Fruit fly (Drosophila melanogaster) whole organism, embryonic: ENCODE measurements around the gene FBXO11.

Source experiments
- Awh ChIP-seq: fragments of 200-800 bp; sonication (Bioruptor generic); IDR thresholded peaks from 2 replicates; pipeline ENCODE4, ENCODE4 v1.3.6; 2022; ENCODE audit warnings: missing biosample characterization, missing genetic modification characterization
- B-H2 ChIP-seq: fragments of 200-800 bp; sonication (Bioruptor generic); optimal IDR thresholded peaks from 2 replicates; lab custom pipeline; 2018; ENCODE audit warnings: missing biosample characterization, mild to moderate bottlenecking, missing genetic modification characterization
- BtbVII ChIP-seq: fragments of 200-800 bp; sonication (Bioruptor generic); optimal IDR thresholded peaks from 3 replicates; lab custom pipeline; 2017; ENCODE audit warnings: missing biosample characterization, mild to moderate bottlenecking, missing genetic modification characterization
- CG10209 ChIP-seq: fragments of 200-800 bp; sonication (Bioruptor generic); optimal IDR thresholded peaks from 3 replicates; lab custom pipeline; 2017; ENCODE audit warnings: missing biosample characterization, mild to moderate bottlenecking, missing genetic modification characterization, missing genetic modification reagents
- CG10274 ChIP-seq: fragments of 200-800 bp; sonication (Bioruptor generic); optimal IDR thresholded peaks from 3 replicates; lab custom pipeline; 2017; ENCODE audit warnings: missing biosample characterization, mild to moderate bottlenecking, missing genetic modification characterization
- CG11695 ChIP-seq: fragments of 200-800 bp; sonication (Bioruptor generic); IDR thresholded peaks from 3 replicates; pipeline ENCODE4 v1.3.6; 2022; ENCODE audit warnings: missing biosample characterization, missing genetic modification characterization
- CG12219 ChIP-seq: fragments of 200-800 bp; sonication (Bioruptor generic); optimal IDR thresholded peaks from 3 replicates; lab custom pipeline; 2018; ENCODE audit warnings: missing biosample characterization, mild to moderate bottlenecking, missing genetic modification characterization
- CG12391 ChIP-seq: fragments of 200-800 bp; sonication (Bioruptor generic); optimal IDR thresholded peaks from 3 replicates; lab custom pipeline; 2018; ENCODE audit warnings: missing biosample characterization, mild to moderate bottlenecking, missing genetic modification characterization, moderate library complexity
- CG14710 ChIP-seq: fragments of 200-800 bp; sonication (Bioruptor generic); optimal IDR thresholded peaks from 3 replicates; lab custom pipeline; 2019; ENCODE audit warnings: missing biosample characterization, mild to moderate bottlenecking, missing genetic modification characterization, moderate library complexity
- CG15696 ChIP-seq: fragments of 200-800 bp; sonication (Bioruptor generic); optimal IDR thresholded peaks from 2 replicates; lab custom pipeline; 2019; ENCODE audit warnings: missing biosample characterization, mild to moderate bottlenecking, missing genetic modification characterization, moderate library complexity
- CG18262 ChIP-seq: fragments of 200-800 bp; optimal IDR thresholded peaks from 3 replicates; lab custom pipeline; 2019; ENCODE audit warnings: missing biosample characterization, mild to moderate bottlenecking, missing genetic modification characterization, moderate library complexity
- CG30020 ChIP-seq: fragments of 200-800 bp; optimal IDR thresholded peaks from 2 replicates; lab custom pipeline; 2019; ENCODE audit warnings: missing biosample characterization, mild to moderate bottlenecking, missing genetic modification characterization, moderate library complexity
- CG4820 ChIP-seq: fragments of 200-800 bp; sonication (Bioruptor generic); optimal IDR thresholded peaks from 3 replicates; lab custom pipeline; 2016; ENCODE audit warnings: missing biosample characterization, missing genetic modification characterization
- CG4854 ChIP-seq: fragments of 200-800 bp; sonication (Bioruptor generic); optimal IDR thresholded peaks from 2 replicates; lab custom pipeline; 2016; ENCODE audit warnings: missing biosample characterization, missing genetic modification characterization, inconsistent platforms
- CG6854 ChIP-seq: fragments of 200-800 bp; sonication (Bioruptor generic); optimal IDR thresholded peaks from 3 replicates; lab custom pipeline; 2017; ENCODE audit warnings: missing biosample characterization, mild to moderate bottlenecking, missing genetic modification characterization
- CG7357 ChIP-seq: fragments of 200-800 bp; sonication (Bioruptor generic); IDR thresholded peaks from 3 replicates; pipeline ENCODE4 v1.3.6; 2022; ENCODE audit warnings: missing biosample characterization, missing genetic modification characterization
- CG7556 ChIP-seq: fragments of 200-800 bp; sonication (Bioruptor generic); optimal IDR thresholded peaks from 2 replicates; lab custom pipeline; 2017; ENCODE audit warnings: missing biosample characterization, mild to moderate bottlenecking, missing genetic modification characterization
- CrebB ChIP-seq: fragments of 200-800 bp; sonication (Bioruptor generic); optimal IDR thresholded peaks from 3 replicates; lab custom pipeline; 2018; ENCODE audit warnings: missing biosample characterization, mild to moderate bottlenecking, missing genetic modification characterization
- E2f1 ChIP-seq: fragments of 200-800 bp; sonication (Bioruptor generic); IDR thresholded peaks from 2 replicates; pipeline ENCODE4 v1.3.6; 2022; ENCODE audit warnings: missing biosample characterization, missing genetic modification characterization
- E2f2 ChIP-seq: fragments of 200-800 bp; sonication (Bioruptor generic); IDR thresholded peaks from 2 replicates; pipeline ENCODE4 v1.3.6; 2022; ENCODE audit warnings: missing biosample characterization, missing genetic modification characterization
- Hr51 ChIP-seq, 2 experiments: fragments of 200-800 bp; sonication (Bioruptor generic); optimal IDR thresholded peaks; 2 replicates in 1 of 2; 3 replicates in 1 of 2; lab custom pipeline; 2016 to 2018; ENCODE audit warnings: missing biosample characterization in 2 of 2, missing genetic modification characterization in 2 of 2, mild to moderate bottlenecking in 1 of 2, moderate library complexity in 1 of 2
- MTF-1 ChIP-seq: fragments of 200-800 bp; sonication (Bioruptor generic); optimal IDR thresholded peaks from 2 replicates; lab custom pipeline; 2018; ENCODE audit warnings: missing biosample characterization, mild to moderate bottlenecking, missing genetic modification characterization, borderline replicate concordance
- Mad ChIP-seq: fragments of 200-800 bp; sonication (Bioruptor generic); optimal IDR thresholded peaks from 2 replicates; lab custom pipeline; 2016; ENCODE audit warnings: missing biosample characterization, missing genetic modification characterization
- Six4 ChIP-seq: fragments of 200-800 bp; sonication (Bioruptor generic); optimal IDR thresholded peaks from 2 replicates; lab custom pipeline; 2016; ENCODE audit warnings: missing biosample characterization, missing genetic modification characterization
- Trl ChIP-seq, 3 experiments: fragments of >200 bp in 2 of 3; fragments of 200-800 bp in 1 of 3; sonication (Bioruptor generic) in 1 of 3; optimal IDR thresholded peaks; 2 replicates in 1 of 3; 3 replicates in 2 of 3; lab custom pipeline; 2016 to 2017; ENCODE audit warnings: missing biosample characterization in 1 of 3, missing genetic modification characterization in 1 of 3
- Vsx1 ChIP-seq: fragments of 200-800 bp; sonication (Bioruptor generic); optimal IDR thresholded peaks from 2 replicates; lab custom pipeline; 2017; ENCODE audit warnings: missing biosample characterization, mild to moderate bottlenecking, missing genetic modification characterization, missing genetic modification reagents
- al ChIP-seq: fragments of 200-800 bp; sonication (Bioruptor generic); IDR thresholded peaks from 2 replicates; pipeline ENCODE4 v1.3.6; 2022; ENCODE audit warnings: missing biosample characterization, missing genetic modification characterization
- bab2 ChIP-seq: fragments of 200-800 bp; sonication (Bioruptor generic); optimal IDR thresholded peaks from 2 replicates; lab custom pipeline; 2016; ENCODE audit warnings: missing biosample characterization, missing genetic modification characterization
- bcd ChIP-seq: fragments of 200-800 bp; sonication (Bioruptor generic); optimal IDR thresholded peaks from 2 replicates; lab custom pipeline; 2017; ENCODE audit warnings: missing biosample characterization, mild to moderate bottlenecking, missing genetic modification characterization
- crol ChIP-seq: fragments of 200-800 bp; sonication (Bioruptor generic); IDR thresholded peaks from 2 replicates; pipeline ENCODE4 v1.3.6; 2022; ENCODE audit warnings: missing biosample characterization, missing genetic modification characterization
- disco-r ChIP-seq: fragments of 200-800 bp; sonication (Bioruptor generic); optimal IDR thresholded peaks from 2 replicates; lab custom pipeline; 2016; ENCODE audit warnings: missing biosample characterization, missing genetic modification characterization
- eve ChIP-seq, 2 experiments: fragments of >200 bp; optimal IDR thresholded peaks; 2 replicates each; lab custom pipeline; 2017; ENCODE audit warnings: missing biosample characterization in 2 of 2, missing genetic modification characterization in 2 of 2
- ewg ChIP-seq: fragments of 200-800 bp; sonication (Bioruptor generic); optimal IDR thresholded peaks from 3 replicates; lab custom pipeline; 2017; ENCODE audit warnings: mild to moderate bottlenecking, missing biosample characterization, missing genetic modification reagents, missing genetic modification characterization
- fd64A ChIP-seq: fragments of 200-800 bp; sonication (Bioruptor generic); optimal IDR thresholded peaks from 3 replicates; lab custom pipeline; 2018; ENCODE audit warnings: missing biosample characterization, mild to moderate bottlenecking, missing genetic modification characterization
- gce ChIP-seq: fragments of 200-800 bp; sonication (Bioruptor generic); IDR thresholded peaks from 3 replicates; pipeline ENCODE4 v1.3.6; 2022; ENCODE audit warnings: missing biosample characterization, missing genetic modification characterization
- kni ChIP-seq: fragments of 200-800 bp; sonication (Bioruptor generic); optimal IDR thresholded peaks from 3 replicates; lab custom pipeline; 2017; ENCODE audit warnings: mild to moderate bottlenecking, missing biosample characterization, missing genetic modification reagents, missing genetic modification characterization
- lmd ChIP-seq: fragments of 200-800 bp; sonication (Bioruptor generic); IDR thresholded peaks from 2 replicates; pipeline ENCODE4 v1.3.6; 2022; ENCODE audit warnings: missing biosample characterization, missing genetic modification characterization
- nom ChIP-seq: fragments of 200-800 bp; sonication (Bioruptor generic); optimal IDR thresholded peaks from 2 replicates; lab custom pipeline; 2017; ENCODE audit warnings: missing biosample characterization, missing genetic modification characterization, mild to moderate bottlenecking, moderate library complexity, missing genetic modification reagents
- p53 ChIP-seq: fragments of 200-800 bp; sonication (Bioruptor generic); optimal IDR thresholded peaks from 2 replicates; lab custom pipeline; 2016; ENCODE audit warnings: missing biosample characterization, missing genetic modification characterization
- pfk ChIP-seq: fragments of 200-800 bp; sonication (Bioruptor generic); optimal IDR thresholded peaks from 2 replicates; lab custom pipeline; 2018; ENCODE audit warnings: missing biosample characterization, mild to moderate bottlenecking, missing genetic modification characterization, moderate library complexity
- pum ChIP-seq: fragments of 200-800 bp; sonication (Bioruptor generic); optimal IDR thresholded peaks from 2 replicates; lab custom pipeline; 2016; ENCODE audit warnings: missing biosample characterization, missing genetic modification characterization
- pzg ChIP-seq: fragments of 200-800 bp; sonication (Bioruptor generic); optimal IDR thresholded peaks from 3 replicates; lab custom pipeline; 2018; ENCODE audit warnings: missing biosample characterization, mild to moderate bottlenecking, missing genetic modification characterization, moderate library complexity
- repo ChIP-seq: fragments of 200-800 bp; sonication (Bioruptor generic); optimal IDR thresholded peaks from 2 replicates; lab custom pipeline; 2016; ENCODE audit warnings: missing biosample characterization, missing genetic modification characterization
- shn ChIP-seq: fragments of 200-800 bp; sonication (Bioruptor generic); optimal IDR thresholded peaks from 3 replicates; lab custom pipeline; 2016; ENCODE audit warnings: missing biosample characterization, missing genetic modification characterization
- tna ChIP-seq: fragments of 200-800 bp; sonication (Bioruptor generic); IDR thresholded peaks from 2 replicates; pipeline ENCODE4 v1.3.6; 2022; ENCODE audit warnings: missing biosample characterization, missing genetic modification characterization; ENCODE audit not compliant: partially characterized antibody
- ttk ChIP-seq: fragments of 200-800 bp; sonication (Bioruptor generic); IDR thresholded peaks from 2 replicates; pipeline ENCODE4 v2.1.2; 2022; ENCODE audit warnings: missing biosample characterization, missing genetic modification characterization
- unc-4 ChIP-seq: fragments of 200-800 bp; sonication (Bioruptor generic); IDR thresholded peaks from 2 replicates; pipeline ENCODE4 v1.3.6; 2022; ENCODE audit warnings: missing biosample characterization, missing genetic modification characterization; ENCODE audit not compliant: partially characterized antibody
- wek ChIP-seq: fragments of 200-800 bp; sonication (Bioruptor generic); optimal IDR thresholded peaks from 3 replicates; lab custom pipeline; 2018; ENCODE audit warnings: missing biosample characterization, mild to moderate bottlenecking, missing genetic modification characterization, moderate library complexity
- z ChIP-seq: fragments of 200-800 bp; sonication (Bioruptor generic); IDR thresholded peaks from 3 replicates; pipeline ENCODE4 v1.3.6; 2022; ENCODE audit warnings: missing biosample characterization, missing genetic modification characterization

FBXO11 gene

dm6 chr3R:9771519-9771972, 37.6 kb downstream of the FBXO11 start, which contains the start of gene CG9471 (continued):
- peak; percentile 41 for TF ChIP-seq fd64A (GFP tag; lab: Kevin White, UChicago)
- peak; percentile 80; the same call in 2 of the 3 replicates for TF ChIP-seq gce
- peak; percentile 3 for TF ChIP-seq p53 (GFP tag; lab: Kevin White, UChicago)
- peak; percentile 83 for TF ChIP-seq CG7357 (GFP tag; lab: Robert Waterston, UW)
- TF ChIP-seq E2f2 (GFP tag; lab: Robert Waterston, UW), result peak; percentile 92
- TF ChIP-seq nom (GFP tag; lab: Kevin White, UChicago), result peak; percentile 86
- peak; percentile 87 for TF ChIP-seq al
- TF ChIP-seq ttk (GFP tag; lab: Robert Waterston, UW), result peak; percentile 87
- peak; percentile 87 for TF ChIP-seq bab2 (GFP tag; lab: Kevin White, UChicago)
- TF ChIP-seq E2f1 (GFP tag; lab: Robert Waterston, UW), result peak; percentile 91
- peak; percentile 64 for TF ChIP-seq CG10274 (GFP tag; lab: Kevin White, UChicago)
- TF ChIP-seq tna (GFP tag; lab: Robert Waterston, UW), result no peak
- no peak for TF ChIP-seq unc-4
- TF ChIP-seq BtbVII, result peak; percentile 89
- TF ChIP-seq CG10209 (GFP tag; lab: Kevin White, UChicago), result peak; percentile 90
- TF ChIP-seq CG14710 (tag; lab: Kevin White, UChicago), result peak; percentile 86
- TF ChIP-seq repo (GFP tag; lab: Kevin White, UChicago), result peak; percentile 68
- peak; percentile 85 for TF ChIP-seq CG6854 (GFP tag; lab: Kevin White, UChicago)
- peak; percentile 90 for TF ChIP-seq Awh (GFP tag; lab: Robert Waterston, UW)
- TF ChIP-seq CrebB (tag; lab: Kevin White, UChicago), result peak; percentile 88
- peak; percentile 43 for TF ChIP-seq disco-r (GFP tag; lab: Kevin White, UChicago)
- peak; percentile 89 for TF ChIP-seq CG4820
- TF ChIP-seq Hr51 (GFP tag; optimal IDR thresholded peaks at IDR 0.05; lab: Kevin White, UChicago), result peak; percentile 75 to 92
- no peak for TF ChIP-seq eve (GFP tag; optimal IDR thresholded peaks at IDR 0.05; lab: Kevin White, UChicago)
- TF ChIP-seq CG12391, result peak; percentile 94
- peak; percentile 88 for TF ChIP-seq Six4 (GFP tag; lab: Kevin White, UChicago)
- TF ChIP-seq pzg (GFP tag; lab: Kevin White, UChicago), result peak; percentile 54
- TF ChIP-seq shn, result peak; percentile 79
- peak; percentile 73 for TF ChIP-seq wek (GFP tag; lab: Kevin White, UChicago)
- TF ChIP-seq CG18262 (tag; lab: Kevin White, UChicago), result peak; percentile 90
- peak; percentile 69 for TF ChIP-seq ewg (GFP tag; lab: Kevin White, UChicago)
- TF ChIP-seq Mad (GFP tag; lab: Kevin White, UChicago), result peak; percentile 68
- peak; percentile 88 for TF ChIP-seq pum (GFP tag; lab: Kevin White, UChicago)
- TF ChIP-seq kni, result peak; percentile 30
- TF ChIP-seq CG11695 (GFP tag; lab: Robert Waterston, UW), result peak; percentile 92
- peak; percentile 87 for TF ChIP-seq bcd (GFP tag; lab: Kevin White, UChicago)
- TF ChIP-seq MTF-1 (GFP tag; lab: Kevin White, UChicago), result peak; percentile 64
- 0 out of 2 replicates have a peak, but pooled peaks have one; percentile 6 for TF ChIP-seq crol (GFP tag; lab: Robert Waterston, UW)
- peak; percentile 92 for TF ChIP-seq lmd
- peak; percentile 74 for TF ChIP-seq Vsx1 (GFP tag; lab: Kevin White, UChicago)
- peak; percentile 88 for TF ChIP-seq CG4854 (GFP tag; lab: Kevin White, UChicago)
- peak; percentile 86 for TF ChIP-seq CG12219 (GFP tag; lab: Kevin White, UChicago)
- no peak for TF ChIP-seq Trl (optimal IDR thresholded peaks at IDR 0.05; lab: Kevin White, UChicago)
- TF ChIP-seq Trl (GFP tag; optimal IDR thresholded peaks at IDR 0.05; lab: Kevin White, UChicago), result peak; percentile 93
- peak; percentile 90 for TF ChIP-seq CG7556
- peak; percentile 25 for TF ChIP-seq pfk
- TF ChIP-seq CG30020, result peak; percentile 51
- TF ChIP-seq z (GFP tag; lab: Robert Waterston, UW), result peak; percentile 32; the same call in 2 of the 3 replicates
- peak; percentile 76 for TF ChIP-seq CG15696 (tag; lab: Kevin White, UChicago)
- TF ChIP-seq B-H2 (GFP tag; lab: Kevin White, UChicago), result peak; percentile 91
